Fruit fly (Drosophila melanogaster) whole organism, embryonic: ENCODE data around the gene Ctu2.

Experiments used
- CG10654 ChIP-seq: fragments of 200-800 bp; sonication (Bioruptor generic); optimal IDR thresholded peaks from 2 replicates; lab custom pipeline; 2016; ENCODE audit warnings: missing biosample characterization, missing genetic modification characterization
- CG12236 ChIP-seq: fragments of 200-800 bp; sonication (Bioruptor generic); optimal IDR thresholded peaks from 2 replicates; lab custom pipeline; 2016; ENCODE audit warnings: missing biosample characterization, missing genetic modification characterization
- CG12744 ChIP-seq: fragments of 200-800 bp; sonication (Bioruptor generic); optimal IDR thresholded peaks from 2 replicates; lab custom pipeline; 2016; ENCODE audit warnings: missing biosample characterization, missing genetic modification characterization
- CG13296 ChIP-seq: fragments of 200-800 bp; sonication (Bioruptor generic); optimal IDR thresholded peaks from 3 replicates; lab custom pipeline; 2018; ENCODE audit warnings: missing biosample characterization, mild to moderate bottlenecking, missing genetic modification characterization
- CG14710 ChIP-seq: fragments of 200-800 bp; sonication (Bioruptor generic); optimal IDR thresholded peaks from 3 replicates; lab custom pipeline; 2019; ENCODE audit warnings: missing biosample characterization, mild to moderate bottlenecking, missing genetic modification characterization, moderate library complexity
- CG15514 ChIP-seq: fragments of 200-800 bp; sonication (Bioruptor generic); optimal IDR thresholded peaks from 3 replicates; lab custom pipeline; 2017; ENCODE audit warnings: missing biosample characterization, missing genetic modification characterization, mild to moderate bottlenecking, moderate library complexity, missing genetic modification reagents
- CG15696 ChIP-seq: fragments of 200-800 bp; sonication (Bioruptor generic); optimal IDR thresholded peaks from 2 replicates; lab custom pipeline; 2019; ENCODE audit warnings: missing biosample characterization, mild to moderate bottlenecking, missing genetic modification characterization, moderate library complexity
- CG16813 ChIP-seq: fragments of 200-800 bp; sonication (Bioruptor generic); IDR thresholded peaks from 3 replicates; pipeline ENCODE4 v1.3.6; 2022; ENCODE audit warnings: missing biosample characterization, missing genetic modification characterization; ENCODE audit not compliant: partially characterized antibody
- CG17385 ChIP-seq: fragments of 200-800 bp; sonication (Bioruptor generic); optimal IDR thresholded peaks from 3 replicates; lab custom pipeline; 2018; ENCODE audit warnings: missing biosample characterization, mild to moderate bottlenecking, missing genetic modification characterization
- CG17802 ChIP-seq: fragments of 200-800 bp; sonication (Bioruptor generic); optimal IDR thresholded peaks from 2 replicates; lab custom pipeline; 2018; ENCODE audit warnings: missing biosample characterization, mild to moderate bottlenecking, missing genetic modification characterization, moderate library complexity
- CG17829 ChIP-seq: fragments of 200-800 bp; optimal IDR thresholded peaks from 2 replicates; lab custom pipeline; 2019; ENCODE audit warnings: missing biosample characterization, mild to moderate bottlenecking, missing genetic modification characterization, moderate library complexity
- CG30020 ChIP-seq: fragments of 200-800 bp; optimal IDR thresholded peaks from 2 replicates; lab custom pipeline; 2019; ENCODE audit warnings: missing biosample characterization, mild to moderate bottlenecking, missing genetic modification characterization, moderate library complexity
- CG31224 ChIP-seq: fragments of 200-800 bp; sonication (Bioruptor generic); IDR thresholded peaks from 2 replicates; pipeline ENCODE4 v1.3.6; 2022; ENCODE audit warnings: missing biosample characterization, missing genetic modification characterization
- CG3726 ChIP-seq: fragments of 200-800 bp; sonication (Bioruptor generic); IDR thresholded peaks from 3 replicates; pipeline ENCODE4, ENCODE4 v1.3.6; 2022; ENCODE audit warnings: missing biosample characterization, missing genetic modification characterization
- CG4404 ChIP-seq: fragments of 200-800 bp; sonication (Bioruptor generic); IDR thresholded peaks from 2 replicates; pipeline ENCODE4 v1.3.6; 2022; ENCODE audit warnings: missing biosample characterization, missing genetic modification characterization
- CG4617 ChIP-seq: fragments of 200-800 bp; sonication (Bioruptor generic); optimal IDR thresholded peaks from 3 replicates; lab custom pipeline; 2016; ENCODE audit warnings: missing biosample characterization, missing genetic modification characterization, borderline replicate concordance
- CG6272 ChIP-seq: fragments of 200-800 bp; sonication (Bioruptor generic); IDR thresholded peaks from 2 replicates; pipeline ENCODE4 v1.3.6; 2022; ENCODE audit warnings: missing biosample characterization, missing genetic modification characterization
- CG6683 ChIP-seq: fragments of 200-800 bp; sonication (Bioruptor generic); optimal IDR thresholded peaks from 2 replicates; lab custom pipeline; 2017; ENCODE audit warnings: missing biosample characterization, mild to moderate bottlenecking, missing genetic modification characterization, missing genetic modification reagents
- CG6854 ChIP-seq: fragments of 200-800 bp; sonication (Bioruptor generic); optimal IDR thresholded peaks from 3 replicates; lab custom pipeline; 2017; ENCODE audit warnings: missing biosample characterization, mild to moderate bottlenecking, missing genetic modification characterization
- CG7839 ChIP-seq: fragments of 200-800 bp; sonication (Bioruptor generic); optimal IDR thresholded peaks from 3 replicates; lab custom pipeline; 2018; ENCODE audit warnings: missing biosample characterization, mild to moderate bottlenecking, missing genetic modification characterization, moderate library complexity
- CG8290 ChIP-seq, 3 experiments: fragments of 200-800 bp; sonication (Bioruptor generic); optimal IDR thresholded peaks; 2 replicates each; lab custom pipeline; 2016 to 2019; ENCODE audit warnings: missing biosample characterization in 3 of 3, missing genetic modification characterization in 3 of 3, mild to moderate bottlenecking in 2 of 3, moderate library complexity in 1 of 3
- Chrac-16 ChIP-seq: fragments of 200-800 bp; sonication (Bioruptor generic); optimal IDR thresholded peaks from 3 replicates; lab custom pipeline; 2016; ENCODE audit warnings: missing biosample characterization, missing genetic modification characterization
- CoRest ChIP-seq: fragments of 200-800 bp; sonication (Bioruptor generic); optimal IDR thresholded peaks from 3 replicates; lab custom pipeline; 2018; ENCODE audit warnings: missing biosample characterization, mild to moderate bottlenecking, missing genetic modification characterization, moderate library complexity
- Elba2 ChIP-seq: fragments of 200-800 bp; sonication (Bioruptor generic); optimal IDR thresholded peaks from 3 replicates; lab custom pipeline; 2016; ENCODE audit warnings: missing biosample characterization, missing genetic modification characterization
- HLH54F ChIP-seq: fragments of 200-800 bp; sonication (Bioruptor generic); optimal IDR thresholded peaks from 3 replicates; lab custom pipeline; 2016; ENCODE audit warnings: missing biosample characterization, missing genetic modification characterization
- HLHmδ ChIP-seq: fragments of 200-800 bp; sonication (Bioruptor generic); optimal IDR thresholded peaks from 2 replicates; lab custom pipeline; 2018; ENCODE audit warnings: missing biosample characterization, mild to moderate bottlenecking, missing genetic modification characterization, moderate library complexity
- Lhr ChIP-seq: fragments of 200-800 bp; sonication (Bioruptor generic); optimal IDR thresholded peaks from 3 replicates; lab custom pipeline; 2017; ENCODE audit warnings: mild to moderate bottlenecking, missing biosample characterization, missing genetic modification reagents, missing genetic modification characterization
- Lim3 ChIP-seq: fragments of 200-800 bp; sonication (Bioruptor generic); IDR thresholded peaks from 2 replicates; pipeline ENCODE4 v1.3.6; 2022; ENCODE audit warnings: missing biosample characterization, missing genetic modification characterization
- Max ChIP-seq: fragments of 200-800 bp; sonication (Bioruptor generic); optimal IDR thresholded peaks from 2 replicates; lab custom pipeline; 2016; ENCODE audit warnings: missing biosample characterization, mild to moderate bottlenecking, missing genetic modification characterization
- Myb ChIP-seq: fragments of 200-800 bp; sonication (Bioruptor generic); optimal IDR thresholded peaks from 2 replicates; lab custom pipeline; 2016; ENCODE audit warnings: missing biosample characterization, missing genetic modification characterization
- Nf-YC ChIP-seq: fragments of 200-800 bp; optimal IDR thresholded peaks from 3 replicates; lab custom pipeline; 2019; ENCODE audit warnings: missing biosample characterization, mild to moderate bottlenecking, missing genetic modification characterization, moderate library complexity
- Six4 ChIP-seq: fragments of 200-800 bp; sonication (Bioruptor generic); optimal IDR thresholded peaks from 2 replicates; lab custom pipeline; 2016; ENCODE audit warnings: missing biosample characterization, missing genetic modification characterization
- TFAM ChIP-seq: fragments of 200-800 bp; sonication (Bioruptor generic); optimal IDR thresholded peaks from 2 replicates; lab custom pipeline; 2017; ENCODE audit warnings: missing biosample characterization, missing genetic modification characterization, inconsistent platforms
- ato ChIP-seq: fragments of 200-800 bp; sonication (Bioruptor generic); IDR thresholded peaks from 2 replicates; pipeline ENCODE4 v1.3.6; 2022; ENCODE audit warnings: missing biosample characterization, missing genetic modification characterization; ENCODE audit not compliant: partially characterized antibody
- bcd ChIP-seq: fragments of 200-800 bp; sonication (Bioruptor generic); optimal IDR thresholded peaks from 2 replicates; lab custom pipeline; 2017; ENCODE audit warnings: missing biosample characterization, mild to moderate bottlenecking, missing genetic modification characterization
- cas ChIP-seq: fragments of 200-800 bp; sonication (Bioruptor generic); IDR thresholded peaks from 2 replicates; pipeline ENCODE4 v1.3.6; 2022; ENCODE audit warnings: missing biosample characterization, missing genetic modification characterization
- chif ChIP-seq, 2 experiments: fragments of 200-800 bp; sonication (Bioruptor generic); optimal IDR thresholded peaks; 3 replicates each; lab custom pipeline; 2016; ENCODE audit warnings: missing biosample characterization in 2 of 2, missing genetic modification characterization in 2 of 2
- chn ChIP-seq: fragments of 200-800 bp; sonication (Bioruptor generic); optimal IDR thresholded peaks from 2 replicates; lab custom pipeline; 2016; ENCODE audit warnings: missing biosample characterization, missing genetic modification characterization
- dmrt99B ChIP-seq: fragments of 200-800 bp; sonication (Bioruptor generic); optimal IDR thresholded peaks from 2 replicates; lab custom pipeline; 2018; ENCODE audit warnings: missing biosample characterization, mild to moderate bottlenecking, missing genetic modification characterization, moderate library complexity
- ewg ChIP-seq: fragments of 200-800 bp; sonication (Bioruptor generic); optimal IDR thresholded peaks from 3 replicates; lab custom pipeline; 2017; ENCODE audit warnings: mild to moderate bottlenecking, missing biosample characterization, missing genetic modification reagents, missing genetic modification characterization
- fd102C ChIP-seq: fragments of 200-800 bp; sonication (Bioruptor generic); optimal IDR thresholded peaks from 2 replicates; lab custom pipeline; 2018; ENCODE audit warnings: missing biosample characterization, mild to moderate bottlenecking, missing genetic modification characterization, moderate library complexity
- fu2 ChIP-seq: fragments of 200-800 bp; sonication (Bioruptor generic); optimal IDR thresholded peaks from 2 replicates; lab custom pipeline; 2016; ENCODE audit warnings: missing biosample characterization, missing genetic modification characterization
- grn ChIP-seq: fragments of 200-800 bp; sonication (Bioruptor generic); optimal IDR thresholded peaks from 3 replicates; lab custom pipeline; 2017; ENCODE audit warnings: missing biosample characterization, missing genetic modification characterization
- gt ChIP-seq: fragments of 200-800 bp; sonication (Bioruptor generic); IDR thresholded peaks from 2 replicates; pipeline ENCODE4 v1.3.6; 2022; ENCODE audit warnings: missing biosample characterization, missing genetic modification characterization
- kni ChIP-seq: fragments of 200-800 bp; sonication (Bioruptor generic); optimal IDR thresholded peaks from 3 replicates; lab custom pipeline; 2017; ENCODE audit warnings: mild to moderate bottlenecking, missing biosample characterization, missing genetic modification reagents, missing genetic modification characterization
- pan ChIP-seq, 4 experiments: fragments of >200 bp in 3 of 4; fragments of 200-800 bp in 1 of 4; sonication (Bioruptor generic) in 1 of 4; optimal IDR thresholded peaks in 3 of 4; IDR thresholded peaks in 1 of 4; 2 replicates each; pipeline versions ENCODE4 v1.3.6 to Lab custom; 2017 to 2022; ENCODE audit warnings: missing biosample characterization in 2 of 4, missing genetic modification characterization in 2 of 4, mixed read lengths in 1 of 4
- schlank ChIP-seq: fragments of 200-800 bp; sonication (Bioruptor generic); optimal IDR thresholded peaks from 2 replicates; lab custom pipeline; 2018; ENCODE audit warnings: missing biosample characterization, mild to moderate bottlenecking, missing genetic modification characterization
- scrt ChIP-seq: fragments of 200-800 bp; sonication (Bioruptor generic); optimal IDR thresholded peaks from 2 replicates; lab custom pipeline; 2018; ENCODE audit warnings: missing biosample characterization, mild to moderate bottlenecking, missing genetic modification characterization, moderate library complexity
- sens-2 ChIP-seq: fragments of 200-800 bp; sonication (Bioruptor generic); IDR thresholded peaks from 2 replicates; pipeline ENCODE4 v1.3.6; 2022; ENCODE audit warnings: missing biosample characterization, missing genetic modification characterization
- tap ChIP-seq: fragments of 200-800 bp; optimal IDR thresholded peaks from 3 replicates; lab custom pipeline; 2019; ENCODE audit warnings: missing biosample characterization, mild to moderate bottlenecking, missing genetic modification characterization, moderate library complexity
- ttk ChIP-seq: fragments of 200-800 bp; sonication (Bioruptor generic); IDR thresholded peaks from 2 replicates; pipeline ENCODE4 v2.1.2; 2022; ENCODE audit warnings: missing biosample characterization, missing genetic modification characterization

The Ctu2 gene

DNA sequence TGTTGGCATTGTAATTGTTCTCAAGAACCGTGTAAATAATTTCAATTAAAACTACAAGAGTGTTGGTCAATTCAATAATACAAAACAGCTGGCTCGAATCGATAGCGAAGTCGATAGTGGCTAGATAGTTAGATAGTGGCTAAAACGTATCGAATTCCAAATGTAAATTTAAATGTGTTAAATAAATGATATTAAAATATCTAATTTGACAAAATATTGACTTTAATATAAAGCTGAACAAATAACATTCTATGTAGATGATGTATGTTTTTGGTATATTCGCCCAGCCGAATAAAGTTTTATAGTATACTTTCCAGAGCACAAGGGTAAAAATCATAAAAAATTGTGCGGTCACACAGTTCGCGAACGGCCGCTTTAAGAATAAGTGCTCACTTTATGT lies 33.3 kb upstream of the Ctu2 start, which contains the start of the genes Dpm1 and CG10137 (continued):
- TF ChIP-seq CG6854 (GFP tag; lab: Kevin White, UChicago) (no peak), CG10654 (GFP tag; lab: Kevin White, UChicago) (no peak), CG12236 (no peak), ato (GFP tag; lab: Robert Waterston, UW) (no peak), chif (GFP tag; optimal IDR thresholded peaks at IDR 0.05; lab: Kevin White, UChicago) (no peak), fd102C (GFP tag; lab: Kevin White, UChicago) (no peak), CG17829 (peak; percentile 12), CG6272 (no peak), TFAM (GFP tag; lab: Kevin White, UChicago) (no peak), CG17385 (GFP tag; lab: Kevin White, UChicago) (no peak), CG14710 (tag; lab: Kevin White, UChicago) (peak; percentile 49), CG31224 (no peak), ttk (GFP tag; lab: Robert Waterston, UW) (no peak), grn (GFP tag; lab: Kevin White, UChicago) (no peak), CG4617 (GFP tag; lab: Kevin White, UChicago) (peak; percentile 56), CG15514 (GFP tag; lab: Kevin White, UChicago) (peak; percentile 46), CG7839 (tag; lab: Kevin White, UChicago) (peak; percentile 8), Chrac-16 (GFP tag; lab: Kevin White, UChicago) (no peak), HLH54F (GFP tag; lab: Kevin White, UChicago) (no peak), CG4404 (GFP tag; lab: Robert Waterston, UW) (no peak), Myb (GFP tag; lab: Kevin White, UChicago) (peak; percentile 65), schlank (tag; lab: Kevin White, UChicago) (no peak), CG6683 (no peak), Nf-YC (tag; lab: Kevin White, UChicago) (peak; percentile 7), CG3726 (GFP tag; lab: Robert Waterston, UW) (no peak), kni (no peak), bcd (GFP tag; lab: Kevin White, UChicago) (peak; percentile 21), Elba2 (no peak), CG12744 (GFP tag; lab: Kevin White, UChicago) (no peak), CG30020 (tag; lab: Kevin White, UChicago) (peak; percentile 29), sens-2 (GFP tag; lab: Robert Waterston, UW) (no peak), Max (GFP tag; lab: Kevin White, UChicago) (peak; percentile 23), CG8290 (GFP tag; optimal IDR thresholded peaks at IDR 0.05; lab: Kevin White, UChicago) (no peak), CG8290 (tag; optimal IDR thresholded peaks at IDR 0.05; lab: Kevin White, UChicago) (peak in 1 of 2 experiments; percentile 4), CG15696 (tag; lab: Kevin White, UChicago) (no peak), HLHmδ (no peak), CoRest (tag; lab: Kevin White, UChicago) (peak; percentile 44), pan (optimal IDR thresholded peaks at IDR 0.05; lab: Kevin White, UChicago) (no peak), pan (GFP tag; optimal IDR thresholded peaks at IDR 0.05 in 1 of 2, IDR thresholded peaks at IDR 0.05 in 1 of 2) (no peak), Lhr (peak; percentile 70)

DNA sequence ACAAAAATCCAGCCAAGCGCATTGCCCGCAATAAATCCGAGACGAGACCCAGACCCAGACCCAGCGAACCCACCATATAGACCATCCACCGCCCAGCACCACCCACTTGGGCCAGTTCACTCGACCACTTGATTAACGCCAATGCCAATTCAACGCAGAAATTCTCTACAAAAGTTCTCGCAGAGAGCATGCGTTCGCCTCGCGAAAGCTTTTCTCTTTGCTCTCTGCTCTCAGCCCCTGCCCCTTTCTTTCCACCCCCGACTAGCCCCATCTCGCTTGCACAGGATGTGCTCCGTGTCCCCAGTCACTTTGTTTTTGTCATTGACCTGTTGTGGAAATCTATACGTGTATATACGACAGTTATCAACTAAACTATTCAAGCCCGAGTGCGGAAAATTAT lies 26.6 kb upstream of the Ctu2 start:
- TF ChIP-seq CG17802 (tag; lab: Kevin White, UChicago) (no peak), cas (GFP tag; lab: Robert Waterston, UW) (no peak), fu2 (GFP tag; lab: Kevin White, UChicago) (no peak), CG16813 (GFP tag; lab: Robert Waterston, UW) (no peak), Nf-YC (tag; lab: Kevin White, UChicago) (peak; percentile 13), Elba2 (no peak), scrt (GFP tag; lab: Kevin White, UChicago) (peak; percentile 80), gt (GFP tag; lab: Robert Waterston, UW) (no peak), CG13296 (GFP tag; lab: Kevin White, UChicago) (no peak), CG3726 (GFP tag; lab: Robert Waterston, UW) (no peak), ewg (GFP tag; lab: Kevin White, UChicago) (peak; percentile 87), chn (GFP tag; lab: Kevin White, UChicago) (no peak), Lim3 (GFP tag; lab: Robert Waterston, UW) (no peak), Six4 (no peak), tap (tag; lab: Kevin White, UChicago) (no peak), dmrt99B (no peak)
